Worm (Caenorhabditis elegans) whole organism, L1 larva: ENCODE results near the gene npr-8.

Experiments used
- ama-1 ChIP-seq: fragments of 150-350 bp; optimal IDR thresholded peaks from 2 replicates; lab custom pipeline; 2014
- mdl-1 ChIP-seq, 2 experiments: fragments of 150-350 bp; optimal IDR thresholded peaks; 2 replicates each; lab custom pipeline; 2014 to 2017; ENCODE audit warnings: missing biosample characterization in 2 of 2, missing genetic modification characterization in 2 of 2, inconsistent platforms in 1 of 2
- zag-1 ChIP-seq: fragments of 150-350 bp; optimal IDR thresholded peaks from 2 replicates; lab custom pipeline; 2014; ENCODE audit warnings: missing biosample characterization, missing genetic modification characterization

DNA sequence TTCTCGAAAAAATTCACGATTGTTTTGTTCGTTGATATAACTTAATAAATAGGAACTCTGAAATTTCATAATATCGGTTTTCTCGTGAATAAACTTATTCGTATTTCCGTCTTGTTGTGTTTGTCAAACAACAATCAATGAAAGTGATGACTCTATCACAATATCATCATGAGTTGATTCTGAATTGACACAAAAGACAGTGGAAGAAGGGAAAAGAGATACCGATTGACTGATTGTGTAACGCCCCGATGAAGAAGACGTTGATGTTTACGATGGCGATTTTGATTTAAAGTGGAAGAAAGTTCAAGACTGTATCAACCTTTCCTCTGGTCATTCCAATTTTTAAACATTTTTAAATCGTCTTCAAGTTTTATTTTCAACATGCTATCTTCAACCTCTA, 47.5 kb upstream of the npr-8 start, which contains the start of gene ttr-59:
- TF ChIP-seq ama-1 (lab: Kevin White, UChicago) (no peak), mdl-1 (tag; optimal IDR thresholded peaks at IDR 0.05; lab: Kevin White, UChicago) (no peak), zag-1 (no peak)
